Fruit fly (Drosophila melanogaster): ENCODE results near the gene CG34295.

DNA sequence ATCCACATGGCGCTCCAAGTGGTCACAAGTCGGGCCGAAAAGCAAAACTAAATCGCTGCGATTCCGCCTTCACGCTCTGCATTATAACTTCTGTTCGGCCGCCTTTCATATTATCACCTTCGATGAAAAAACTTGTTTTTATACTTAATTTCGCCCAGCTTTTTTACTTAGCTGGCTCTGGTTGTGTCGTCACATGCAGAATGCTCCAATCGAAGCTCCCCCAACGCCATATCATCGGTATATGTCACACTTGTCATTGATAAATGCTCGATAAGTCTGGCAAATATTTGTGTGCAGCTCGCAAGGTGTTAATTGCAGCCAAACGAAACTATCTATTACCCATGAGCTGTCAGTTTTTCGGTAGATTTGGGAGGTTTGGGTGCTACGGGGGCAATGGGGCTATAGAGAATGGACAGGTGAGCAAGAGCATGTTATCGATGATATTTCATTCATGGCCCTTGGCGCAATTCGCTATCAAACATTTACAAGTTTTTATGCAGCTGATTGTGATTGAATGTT, 37.7 kb upstream of the CG34295 start, which contains the start of gene CG10000:
- TF ChIP-seq Myc (optimal IDR thresholded peaks at IDR 0.05) (no peak), psq (optimal IDR thresholded peaks at IDR 0.05) (no peak), h (optimal IDR thresholded peaks at IDR 0.05) (no peak), Sin3A (optimal IDR thresholded peaks at IDR 0.05) (no peak)
